Fruit fly (Drosophila melanogaster) whole organism, prepupa: ENCODE data around the gene CG13003.

Experiments used
- Blimp-1 ChIP-seq: fragments of 200-800 bp; sonication (Bioruptor generic); optimal IDR thresholded peaks from 3 replicates; lab custom pipeline; 2017; ENCODE audit warnings: missing biosample characterization, missing genetic modification characterization, mild to moderate bottlenecking, moderate library complexity, missing genetic modification reagents
- CG11294 ChIP-seq: fragments of 200-800 bp; sonication (Bioruptor generic); IDR thresholded peaks from 2 replicates; pipeline ENCODE4 v1.3.6; 2022; ENCODE audit warnings: missing biosample characterization, missing genetic modification characterization
- CG11902 ChIP-seq: fragments of 200-800 bp; sonication (Bioruptor generic); optimal IDR thresholded peaks from 3 replicates; lab custom pipeline; 2016; ENCODE audit warnings: missing biosample characterization, missing genetic modification characterization
- CG15336 ChIP-seq: fragments of 200-800 bp; sonication (Bioruptor generic); IDR thresholded peaks from 2 replicates; pipeline ENCODE4 v1.3.6; 2022; ENCODE audit warnings: missing biosample characterization, missing genetic modification characterization
- CG1621 ChIP-seq: fragments of 200-800 bp; sonication (Bioruptor generic); optimal IDR thresholded peaks from 3 replicates; lab custom pipeline; 2018; ENCODE audit warnings: missing biosample characterization, mild to moderate bottlenecking, missing genetic modification characterization
- CG16779 ChIP-seq: fragments of 200-800 bp; sonication (Bioruptor generic); optimal IDR thresholded peaks from 3 replicates; lab custom pipeline; 2017; ENCODE audit warnings: missing biosample characterization, mild to moderate bottlenecking, missing genetic modification characterization
- CG31627 ChIP-seq: fragments of 200-800 bp; sonication (Bioruptor generic); optimal IDR thresholded peaks from 3 replicates; lab custom pipeline; 2016; ENCODE audit warnings: missing biosample characterization, missing genetic modification characterization
- CG4318 ChIP-seq: fragments of 200-800 bp; sonication (Bioruptor generic); optimal IDR thresholded peaks from 3 replicates; lab custom pipeline; 2017; ENCODE audit warnings: missing biosample characterization, mild to moderate bottlenecking, missing genetic modification characterization
- CG6163 ChIP-seq: fragments of 200-800 bp; sonication (Bioruptor generic); IDR thresholded peaks from 3 replicates; pipeline ENCODE4 v1.3.6; 2022; ENCODE audit warnings: missing biosample characterization, missing genetic modification characterization
- CG6276 ChIP-seq: fragments of 200-800 bp; sonication (Bioruptor generic); optimal IDR thresholded peaks from 2 replicates; lab custom pipeline; 2017; ENCODE audit warnings: missing biosample characterization, mild to moderate bottlenecking, missing genetic modification characterization
- CG6792 ChIP-seq: fragments of 200-800 bp; sonication (Bioruptor generic); optimal IDR thresholded peaks from 3 replicates; lab custom pipeline; 2016; ENCODE audit warnings: missing biosample characterization, missing genetic modification characterization
- Eip78C ChIP-seq: fragments of 200-800 bp; sonication (Bioruptor generic); peaks from one replicate; lab custom pipeline; 2016; ENCODE audit warnings: missing biosample characterization, missing genetic modification characterization
- Ets21C ChIP-seq: fragments of 200-800 bp; sonication (Bioruptor generic); optimal IDR thresholded peaks from 3 replicates; lab custom pipeline; 2016; ENCODE audit warnings: missing biosample characterization, missing genetic modification characterization
- Ets96B ChIP-seq: fragments of 200-800 bp; optimal IDR thresholded peaks from 2 replicates; lab custom pipeline; 2019; ENCODE audit warnings: missing biosample characterization, mild to moderate bottlenecking, missing genetic modification characterization, moderate library complexity
- Hr38 ChIP-seq: sonication (Bioruptor generic); optimal IDR thresholded peaks from 2 replicates; lab custom pipeline; 2016; ENCODE audit warnings: missing biosample characterization, missing genetic modification characterization
- Hr39 ChIP-seq: fragments of 200-800 bp; sonication (Bioruptor generic); optimal IDR thresholded peaks from 2 replicates; lab custom pipeline; 2016; ENCODE audit warnings: missing biosample characterization, missing genetic modification characterization
- Lpt ChIP-seq: fragments of 200-800 bp; sonication (Bioruptor generic); optimal IDR thresholded peaks from 3 replicates; lab custom pipeline; 2016; ENCODE audit warnings: missing biosample characterization, missing genetic modification characterization
- Sox14 ChIP-seq: fragments of 200-800 bp; sonication (Bioruptor generic); optimal IDR thresholded peaks from 3 replicates; lab custom pipeline; 2016; ENCODE audit warnings: missing biosample characterization, missing genetic modification characterization
- achi ChIP-seq: fragments of 200-800 bp; sonication (Bioruptor generic); optimal IDR thresholded peaks from 3 replicates; lab custom pipeline; 2016; ENCODE audit warnings: missing biosample characterization, missing genetic modification characterization
- dac ChIP-seq: fragments of 200-800 bp; sonication (Bioruptor generic); optimal IDR thresholded peaks from 2 replicates; lab custom pipeline; 2017; ENCODE audit warnings: missing biosample characterization, mild to moderate bottlenecking, missing genetic modification characterization
- eg ChIP-seq: fragments of 200-800 bp; sonication (Bioruptor generic); IDR thresholded peaks from 3 replicates; pipeline ENCODE4 v1.3.6; 2022; ENCODE audit warnings: missing biosample characterization, missing genetic modification characterization
- fkh ChIP-seq: fragments of 200-800 bp; sonication (Bioruptor generic); optimal IDR thresholded peaks from 3 replicates; lab custom pipeline; 2017; ENCODE audit warnings: missing biosample characterization, mild to moderate bottlenecking, missing genetic modification characterization, moderate library complexity
- net ChIP-seq: fragments of 200-800 bp; sonication (Bioruptor generic); optimal IDR thresholded peaks from 3 replicates; lab custom pipeline; 2016; ENCODE audit warnings: missing biosample characterization, missing genetic modification characterization
- spab ChIP-seq: fragments of 200-800 bp; sonication (Bioruptor generic); optimal IDR thresholded peaks from 2 replicates; lab custom pipeline; 2017; ENCODE audit warnings: missing biosample characterization, mild to moderate bottlenecking, missing genetic modification characterization, missing genetic modification reagents
- svp ChIP-seq: fragments of 200-800 bp; sonication (Bioruptor generic); peaks from one replicate; lab custom pipeline; 2016; ENCODE audit warnings: missing biosample characterization, missing genetic modification characterization
- vri ChIP-seq: fragments of 200-800 bp; sonication (Bioruptor generic); optimal IDR thresholded peaks from 3 replicates; lab custom pipeline; 2016; ENCODE audit warnings: missing biosample characterization, mild to moderate bottlenecking, missing genetic modification characterization

Gene CG13003

DNA sequence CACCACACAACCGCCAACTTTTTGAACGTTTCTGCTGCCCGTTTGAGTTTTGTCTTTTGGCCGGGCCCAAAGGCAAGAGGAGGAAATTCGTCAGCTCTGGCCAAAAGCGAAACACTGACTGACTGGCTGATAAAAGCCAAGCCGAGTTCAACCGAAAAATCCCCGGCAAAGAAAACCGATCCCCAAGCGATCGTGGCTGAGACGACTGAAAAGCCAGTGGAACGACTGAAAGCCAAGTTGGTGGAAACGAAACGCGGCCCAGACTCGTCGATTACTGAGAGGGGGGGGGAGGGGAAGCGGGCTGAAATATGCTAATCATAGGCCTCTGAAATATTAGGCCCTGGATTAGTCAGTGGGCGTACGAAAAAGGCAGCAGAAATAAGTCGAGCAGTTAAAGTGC, at the start of gene CG13003:
Gene CG13003, minus strand, starts transcription at position 120 of the 400 bp plus-strand sequence.
- peak; percentile 24; the same call in 1 of the 3 replicates for TF ChIP-seq eg (GFP tag; lab: Robert Waterston, UW)
- 0 out of 3 replicates have a peak, but pooled peaks have one; percentile 30 for TF ChIP-seq CG6163 (GFP tag; lab: Robert Waterston, UW)
- no peak for TF ChIP-seq vri (GFP tag; lab: Kevin White, UChicago)
- no peak for TF ChIP-seq Lpt (GFP tag; lab: Kevin White, UChicago)

DNA sequence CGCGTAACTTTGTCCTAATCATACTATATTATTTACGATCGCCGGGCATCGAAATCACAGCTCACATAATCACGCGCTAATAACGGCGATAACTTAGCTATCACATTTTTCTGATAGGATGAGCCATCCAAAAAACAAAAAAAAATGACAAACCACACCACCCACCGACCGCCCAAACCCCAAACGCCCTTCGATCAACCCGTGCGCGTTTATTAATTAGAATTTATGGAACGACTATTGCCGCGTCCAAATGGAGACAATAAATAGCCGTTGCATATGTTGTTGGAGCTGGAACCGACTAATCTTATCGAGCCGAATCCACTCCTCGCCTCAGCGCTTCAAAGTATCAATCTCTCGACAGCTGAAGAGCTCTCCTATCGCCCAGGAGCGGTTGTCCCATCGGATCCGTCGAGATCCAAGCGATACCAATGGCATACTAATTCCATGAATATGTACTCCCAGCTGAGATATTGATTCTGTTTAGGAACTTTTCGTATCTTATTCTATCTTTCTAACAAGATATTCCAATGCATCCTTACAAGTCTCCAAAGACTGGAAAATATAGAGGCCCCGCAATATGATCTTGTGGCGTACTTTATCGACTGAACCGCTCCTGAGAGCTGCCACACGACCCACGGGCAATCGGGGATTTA, 47.9 kb upstream of the CG13003 start:
- no peak for TF ChIP-seq Ets96B (tag; lab: Kevin White, UChicago)
- no peak for TF ChIP-seq fkh (GFP tag; lab: Kevin White, UChicago)
- TF ChIP-seq svp (GFP tag; lab: Kevin White, UChicago) = peak; percentile 66
- no peak for TF ChIP-seq Sox14 (GFP tag; lab: Kevin White, UChicago)
- peak; percentile 38 for TF ChIP-seq Eip78C (GFP tag; lab: Kevin White, UChicago)
- TF ChIP-seq CG6276 (GFP tag; lab: Kevin White, UChicago) = no peak
- no peak for TF ChIP-seq Blimp-1 (GFP tag; lab: Kevin White, UChicago)

DNA sequence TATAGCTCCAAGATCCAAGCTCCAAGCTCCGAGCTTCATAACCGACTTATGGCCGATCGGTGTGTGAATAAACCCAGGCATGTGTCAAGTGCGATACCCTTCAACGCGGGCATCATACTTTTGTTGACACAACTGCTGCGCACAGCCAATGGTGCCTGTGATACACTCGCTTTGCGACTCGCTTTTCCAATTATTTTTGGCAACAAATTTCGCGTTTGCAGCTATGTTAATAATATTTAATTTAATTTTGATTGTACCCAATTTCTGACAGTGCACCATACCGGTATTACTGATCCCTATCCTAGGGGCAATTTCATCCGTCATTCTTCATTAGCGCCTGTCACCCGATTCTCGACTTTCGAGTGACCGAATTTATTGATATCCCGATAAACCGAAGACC, 47.2 kb upstream of the CG13003 start:
- no peak for TF ChIP-seq CG15336 (GFP tag; lab: Robert Waterston, UW)
- peak; percentile 62 for TF ChIP-seq svp (GFP tag; lab: Kevin White, UChicago)
- TF ChIP-seq fkh (GFP tag; lab: Kevin White, UChicago) = peak; percentile 2
- peak; percentile 29 for TF ChIP-seq Eip78C (GFP tag; lab: Kevin White, UChicago)
- TF ChIP-seq spab = no peak

DNA sequence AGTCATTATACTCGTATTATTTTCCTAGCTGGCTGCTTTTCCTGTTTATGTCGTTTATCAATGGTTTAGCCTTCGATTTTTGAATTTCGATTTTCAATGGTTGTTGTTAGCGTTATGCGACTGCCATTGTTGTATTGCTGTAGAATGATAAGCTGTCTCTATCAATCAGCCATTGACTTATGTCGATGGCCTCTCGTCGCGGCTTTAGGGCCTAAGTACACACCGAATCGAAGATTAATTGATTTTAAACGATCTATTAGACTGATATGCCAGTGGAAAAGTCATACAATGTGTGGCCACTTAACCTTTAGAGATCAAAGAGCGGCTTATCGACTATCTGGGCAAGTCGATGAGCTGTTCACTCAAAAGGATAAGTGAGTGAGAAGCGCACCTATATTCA, 46.3 kb upstream of the CG13003 start:
- TF ChIP-seq Hr38 (GFP tag; lab: Kevin White, UChicago) (no peak), svp (GFP tag; lab: Kevin White, UChicago) (peak; percentile 78)

DNA sequence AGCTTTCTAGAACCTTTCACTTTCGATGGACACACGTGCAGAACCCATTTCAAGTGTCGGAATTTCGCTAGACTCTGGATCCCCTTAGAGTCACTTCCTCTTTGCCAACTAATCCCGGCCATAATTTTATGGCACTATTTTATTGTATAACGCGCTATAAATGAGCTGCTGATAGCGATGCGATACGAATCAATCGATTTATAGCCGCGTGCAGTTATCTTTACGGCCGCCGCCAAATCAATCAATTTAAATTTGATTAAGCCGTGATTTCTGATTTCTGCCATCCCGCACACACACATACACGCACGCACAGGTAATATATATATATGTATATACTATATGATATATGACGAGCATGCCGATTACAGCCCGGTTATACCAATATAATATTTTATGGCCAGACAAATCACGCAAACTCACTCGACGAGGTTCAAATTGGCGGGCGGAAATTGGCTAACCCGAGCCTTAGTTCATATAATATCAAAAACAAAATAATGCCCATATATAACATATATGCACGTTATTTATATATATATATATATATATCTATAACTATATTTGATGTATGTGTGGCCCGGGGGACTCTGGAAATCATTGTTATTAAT, 44.4 kb upstream of the CG13003 start:
- TF ChIP-seq CG16779 = no peak
- no peak for TF ChIP-seq Hr39
- TF ChIP-seq CG6163 (GFP tag; lab: Robert Waterston, UW) = no peak
- no peak for TF ChIP-seq achi (GFP tag; lab: Kevin White, UChicago)
- no peak for TF ChIP-seq CG6792 (GFP tag; lab: Kevin White, UChicago)
- no peak for TF ChIP-seq CG11294 (GFP tag; lab: Robert Waterston, UW)
- no peak for TF ChIP-seq svp (GFP tag; lab: Kevin White, UChicago)
- TF ChIP-seq net = no peak
- no peak for TF ChIP-seq Blimp-1 (GFP tag; lab: Kevin White, UChicago)
- TF ChIP-seq CG4318 (GFP tag; lab: Kevin White, UChicago) = no peak
- no peak for TF ChIP-seq Sox14 (GFP tag; lab: Kevin White, UChicago)
- no peak for TF ChIP-seq CG31627 (GFP tag; lab: Kevin White, UChicago)

DNA sequence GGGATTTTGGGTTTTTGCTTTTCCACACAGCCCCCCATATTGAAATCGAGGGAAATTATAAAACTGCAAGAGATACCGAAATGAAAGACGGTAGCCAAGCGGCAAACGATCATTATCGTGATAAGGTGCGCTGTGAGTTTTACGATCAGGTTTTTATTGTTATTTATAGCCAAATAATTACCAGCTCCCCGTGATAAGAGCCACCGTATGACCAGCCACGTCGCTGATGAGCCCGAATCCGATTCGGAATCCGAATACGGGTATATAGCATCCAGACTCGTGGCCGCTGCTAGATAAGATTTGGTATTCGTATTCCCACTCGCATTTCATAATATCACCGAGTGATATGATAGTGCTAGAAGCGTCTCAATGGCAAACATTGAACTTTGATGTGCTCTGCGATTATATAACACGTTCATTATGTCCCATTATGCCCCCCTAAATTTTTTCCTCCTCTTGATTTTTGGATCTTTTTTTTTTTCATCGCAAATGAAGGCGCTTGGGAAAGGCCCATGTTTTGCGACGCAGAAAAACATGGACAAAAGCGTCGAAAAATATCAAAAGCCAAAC, 42.5 kb upstream of the CG13003 start:
- TF ChIP-seq CG6276 (GFP tag; lab: Kevin White, UChicago) (no peak), Lpt (GFP tag; lab: Kevin White, UChicago) (no peak), svp (GFP tag; lab: Kevin White, UChicago) (peak; percentile 40), Ets21C (GFP tag; lab: Kevin White, UChicago) (no peak), dac (GFP tag; lab: Kevin White, UChicago) (no peak), CG1621 (tag; lab: Kevin White, UChicago) (no peak), CG11902 (GFP tag; lab: Kevin White, UChicago) (no peak), Hr39 (no peak), vri (GFP tag; lab: Kevin White, UChicago) (peak; percentile 70), net (no peak)
